Fruit fly (Drosophila melanogaster): ENCODE measurements around the gene CG2200.

The CG2200 gene

dm6 chrX:13112238-13112829 is 18.2 kb downstream of the CG2200 start, which contains the start of gene Chpf (continued):
- TF ChIP-seq CG18619 (GFP tag; optimal IDR thresholded peaks at IDR 0.05) (no peak), pzg (GFP tag; optimal IDR thresholded peaks at IDR 0.05) (peak; percentile 53), Xbp1 (GFP tag; optimal IDR thresholded peaks at IDR 0.05) (no peak), Abd-B (GFP tag; optimal IDR thresholded peaks at IDR 0.05) (no peak), CG7745 (tag; optimal IDR thresholded peaks at IDR 0.05) (no peak), Ets97D (GFP tag; optimal IDR thresholded peaks at IDR 0.05) (peak; percentile 36), CG17359 (tag; optimal IDR thresholded peaks at IDR 0.05) (peak; percentile 61), pros (GFP tag; optimal IDR thresholded peaks at IDR 0.05) (no peak), CG12299 (tag; optimal IDR thresholded peaks at IDR 0.05) (no peak), Rx (GFP tag; IDR thresholded peaks at IDR 0.05) (no peak), CG8281 (tag; optimal IDR thresholded peaks at IDR 0.05) (no peak), CG18476 (GFP tag; optimal IDR thresholded peaks at IDR 0.05) (no peak), bbx (GFP tag; IDR thresholded peaks at IDR 0.05; ENCODE audit: partially characterized antibody) (peak; percentile 89), az2 (GFP tag; optimal IDR thresholded peaks at IDR 0.05) (no peak), Jarid2 (GFP tag; optimal IDR thresholded peaks at IDR 0.05) (peak; percentile 66), ase (GFP tag; IDR thresholded peaks at IDR 0.05) (peak; percentile 17; the same call in 1 of the 3 replicates), ro (GFP tag; IDR thresholded peaks at IDR 0.05) (no peak), HLH54F (GFP tag; optimal IDR thresholded peaks at IDR 0.05) (no peak), sens (GFP tag) (peak; percentile 51), CG12659 (GFP tag; optimal IDR thresholded peaks at IDR 0.05) (peak; percentile 22), mam (GFP tag; optimal IDR thresholded peaks at IDR 0.05) (peak; percentile 27), croc (GFP tag; conservative IDR thresholded peaks at IDR 0.05) (no peak), Hsf (GFP tag; optimal IDR thresholded peaks at IDR 0.05) (no peak), mld (GFP tag; IDR thresholded peaks at IDR 0.05; ENCODE audit: partially characterized antibody) (peak; percentile 59; the same call in 2 of the 3 replicates), CG6175 (GFP tag; IDR thresholded peaks at IDR 0.05) (no peak), CG10366 (GFP tag; IDR thresholded peaks at IDR 0.05) (no peak), twi (tag; optimal IDR thresholded peaks at IDR 0.05) (no peak), CG31365 (tag; optimal IDR thresholded peaks at IDR 0.05) (no peak), Dip3 (GFP tag; optimal IDR thresholded peaks at IDR 0.05) (no peak), GATAe (GFP tag; conservative IDR thresholded peaks at IDR 0.05) (no peak), CG34422 (GFP tag; IDR thresholded peaks at IDR 0.05) (peak; percentile 73; the same call in 1 of the 3 replicates), Bgb (GFP tag; IDR thresholded peaks at IDR 0.05; ENCODE audit: partially characterized antibody) (peak; percentile 90), Kr (GFP tag; optimal IDR thresholded peaks at IDR 0.05) (no peak), Awh (GFP tag; IDR thresholded peaks at IDR 0.05) (no peak), Nf-YB (GFP tag; optimal IDR thresholded peaks at IDR 0.05) (no peak), CG17802 (tag; optimal IDR thresholded peaks at IDR 0.05) (peak; percentile 36), CG3281 (GFP tag; optimal IDR thresholded peaks at IDR 0.05) (no peak), vvl (GFP tag; IDR thresholded peaks at IDR 0.05) (0 out of 2 replicates have a peak, but pooled peaks have one; percentile 14), CG10209 (GFP tag; optimal IDR thresholded peaks at IDR 0.05) (no peak), CG4854 (GFP tag; optimal IDR thresholded peaks at IDR 0.05) (no peak), Deaf1 (tag; optimal IDR thresholded peaks at IDR 0.05) (no peak), chn (GFP tag; optimal IDR thresholded peaks at IDR 0.05) (peak; percentile 30), repo (GFP tag; optimal IDR thresholded peaks at IDR 0.05) (no peak), CG30403 (GFP tag; optimal IDR thresholded peaks at IDR 0.05) (no peak), pb (GFP tag; optimal IDR thresholded peaks at IDR 0.05) (no peak), CG10462 (GFP tag; optimal IDR thresholded peaks at IDR 0.05) (no peak)

All from whole organism, embryonic.